Fruit fly (Drosophila melanogaster) whole organism, prepupa: ENCODE results near the gene stai.

Experiments
- CG10631 ChIP-seq: fragments of 200-800 bp; sonication (Bioruptor generic); optimal IDR thresholded peaks from 2 replicates; lab custom pipeline; 2016; ENCODE audit warnings: missing biosample characterization, missing genetic modification characterization
- CG1621 ChIP-seq: fragments of 200-800 bp; sonication (Bioruptor generic); optimal IDR thresholded peaks from 3 replicates; lab custom pipeline; 2018; ENCODE audit warnings: missing biosample characterization, mild to moderate bottlenecking, missing genetic modification characterization
- CG3032 ChIP-seq: fragments of 200-800 bp; optimal IDR thresholded peaks from 2 replicates; lab custom pipeline; 2019; ENCODE audit warnings: missing biosample characterization, mild to moderate bottlenecking, missing genetic modification characterization, moderate library complexity
- CG32006 ChIP-seq: fragments of 200-800 bp; sonication (Bioruptor generic); optimal IDR thresholded peaks from 3 replicates; lab custom pipeline; 2017; ENCODE audit warnings: missing biosample characterization, mild to moderate bottlenecking, missing genetic modification characterization
- CG34406 ChIP-seq: fragments of 200-800 bp; sonication (Bioruptor generic); optimal IDR thresholded peaks from 3 replicates; lab custom pipeline; 2016; ENCODE audit warnings: missing biosample characterization, missing genetic modification characterization
- CG3919 ChIP-seq: fragments of 200-800 bp; sonication (Bioruptor generic); optimal IDR thresholded peaks from 3 replicates; lab custom pipeline; 2016; ENCODE audit warnings: missing biosample characterization, missing genetic modification characterization
- CG4318 ChIP-seq: fragments of 200-800 bp; sonication (Bioruptor generic); optimal IDR thresholded peaks from 3 replicates; lab custom pipeline; 2017; ENCODE audit warnings: missing biosample characterization, mild to moderate bottlenecking, missing genetic modification characterization
- CG6163 ChIP-seq: fragments of 200-800 bp; sonication (Bioruptor generic); IDR thresholded peaks from 3 replicates; pipeline ENCODE4 v1.3.6; 2022; ENCODE audit warnings: missing biosample characterization, missing genetic modification characterization
- CG6792 ChIP-seq: fragments of 200-800 bp; sonication (Bioruptor generic); optimal IDR thresholded peaks from 3 replicates; lab custom pipeline; 2016; ENCODE audit warnings: missing biosample characterization, missing genetic modification characterization
- CG6808 ChIP-seq: fragments of 200-800 bp; sonication (Bioruptor generic); optimal IDR thresholded peaks from 3 replicates; lab custom pipeline; 2017; ENCODE audit warnings: missing biosample characterization, missing genetic modification characterization, mild to moderate bottlenecking, moderate library complexity, missing genetic modification reagents
- CG8119 ChIP-seq: fragments of 200-800 bp; sonication (Bioruptor generic); IDR thresholded peaks from 3 replicates; pipeline ENCODE4 v1.3.6; 2022; ENCODE audit warnings: missing biosample characterization, missing genetic modification characterization
- CG8632 ChIP-seq: fragments of 200-800 bp; sonication (Bioruptor generic); optimal IDR thresholded peaks from 3 replicates; lab custom pipeline; 2016; ENCODE audit warnings: missing biosample characterization, missing genetic modification characterization
- Eip75B ChIP-seq: fragments of 200-800 bp; sonication (Bioruptor generic); optimal IDR thresholded peaks from 3 replicates; lab custom pipeline; 2016; ENCODE audit warnings: missing biosample characterization, missing genetic modification characterization
- Ets96B ChIP-seq: fragments of 200-800 bp; optimal IDR thresholded peaks from 2 replicates; lab custom pipeline; 2019; ENCODE audit warnings: missing biosample characterization, mild to moderate bottlenecking, missing genetic modification characterization, moderate library complexity
- Gug ChIP-seq: fragments of 200-800 bp; sonication (Bioruptor generic); IDR thresholded peaks from 2 replicates; pipeline ENCODE4 v1.3.6; 2022; ENCODE audit warnings: missing biosample characterization, missing genetic modification characterization
- Hr38 ChIP-seq: sonication (Bioruptor generic); optimal IDR thresholded peaks from 2 replicates; lab custom pipeline; 2016; ENCODE audit warnings: missing biosample characterization, missing genetic modification characterization
- Hr4 ChIP-seq: fragments of 200-800 bp; sonication (Bioruptor generic); optimal IDR thresholded peaks from 3 replicates; lab custom pipeline; 2016; ENCODE audit warnings: missing biosample characterization, missing genetic modification characterization
- Lpt ChIP-seq: fragments of 200-800 bp; sonication (Bioruptor generic); optimal IDR thresholded peaks from 3 replicates; lab custom pipeline; 2016; ENCODE audit warnings: missing biosample characterization, missing genetic modification characterization
- Met ChIP-seq: fragments of 200-800 bp; sonication (Bioruptor generic); optimal IDR thresholded peaks from 3 replicates; lab custom pipeline; 2016; ENCODE audit warnings: missing biosample characterization, missing genetic modification characterization
- OdsH ChIP-seq: fragments of 200-800 bp; sonication (Bioruptor generic); optimal IDR thresholded peaks from 3 replicates; lab custom pipeline; 2016; ENCODE audit warnings: missing biosample characterization, missing genetic modification characterization
- Sox102F ChIP-seq: fragments of 200-800 bp; sonication (Bioruptor generic); optimal IDR thresholded peaks from 2 replicates; lab custom pipeline; 2016; ENCODE audit warnings: missing biosample characterization, mild to moderate bottlenecking, missing genetic modification characterization
- Sox15 ChIP-seq: fragments of 200-800 bp; sonication (Bioruptor generic); optimal IDR thresholded peaks from 3 replicates; lab custom pipeline; 2016; ENCODE audit warnings: missing biosample characterization, missing genetic modification characterization
- acj6 ChIP-seq: fragments of 200-800 bp; sonication (Bioruptor generic); optimal IDR thresholded peaks from 3 replicates; lab custom pipeline; 2016; ENCODE audit warnings: missing biosample characterization, missing genetic modification characterization
- dac ChIP-seq: fragments of 200-800 bp; sonication (Bioruptor generic); optimal IDR thresholded peaks from 2 replicates; lab custom pipeline; 2017; ENCODE audit warnings: missing biosample characterization, mild to moderate bottlenecking, missing genetic modification characterization
- eg ChIP-seq: fragments of 200-800 bp; sonication (Bioruptor generic); IDR thresholded peaks from 3 replicates; pipeline ENCODE4 v1.3.6; 2022; ENCODE audit warnings: missing biosample characterization, missing genetic modification characterization
- esn ChIP-seq: fragments of 200-800 bp; sonication (Bioruptor generic); optimal IDR thresholded peaks from 2 replicates; lab custom pipeline; 2016; ENCODE audit warnings: missing biosample characterization, mild to moderate bottlenecking, missing genetic modification characterization, moderate library complexity
- fd85E ChIP-seq: fragments of 200-800 bp; sonication (Bioruptor generic); optimal IDR thresholded peaks from 3 replicates; lab custom pipeline; 2016; ENCODE audit warnings: missing biosample characterization, missing genetic modification characterization
- fkh ChIP-seq: fragments of 200-800 bp; sonication (Bioruptor generic); optimal IDR thresholded peaks from 3 replicates; lab custom pipeline; 2017; ENCODE audit warnings: missing biosample characterization, mild to moderate bottlenecking, missing genetic modification characterization, moderate library complexity
- pdm3 ChIP-seq: fragments of 200-800 bp; sonication (Bioruptor generic); optimal IDR thresholded peaks from 3 replicates; lab custom pipeline; 2016; ENCODE audit warnings: missing biosample characterization, missing genetic modification characterization
- ss ChIP-seq, 2 experiments: fragments of 200-800 bp; sonication (Bioruptor generic); optimal IDR thresholded peaks; 2 replicates in 1 of 2; 3 replicates in 1 of 2; lab custom pipeline; 2017 to 2018; ENCODE audit warnings: mild to moderate bottlenecking in 2 of 2, missing biosample characterization in 2 of 2, missing genetic modification characterization in 2 of 2, moderate library complexity in 1 of 2
- svp ChIP-seq: fragments of 200-800 bp; sonication (Bioruptor generic); peaks from one replicate; lab custom pipeline; 2016; ENCODE audit warnings: missing biosample characterization, missing genetic modification characterization
- vri ChIP-seq: fragments of 200-800 bp; sonication (Bioruptor generic); optimal IDR thresholded peaks from 3 replicates; lab custom pipeline; 2016; ENCODE audit warnings: missing biosample characterization, mild to moderate bottlenecking, missing genetic modification characterization

The stai gene

dm6 chr2L:6165686-6166085 lies 65.5 kb downstream of the stai start (continued):
- TF ChIP-seq eg (GFP tag; lab: Robert Waterston, UW) = no peak
- peak; percentile 74 for TF ChIP-seq OdsH (GFP tag; lab: Kevin White, UChicago)
- TF ChIP-seq CG3032 (tag; lab: Kevin White, UChicago) = peak; percentile 75
- peak; percentile 65 for TF ChIP-seq vri (GFP tag; lab: Kevin White, UChicago)
- TF ChIP-seq fd85E (GFP tag; lab: Kevin White, UChicago) = no peak
- peak; percentile 77 for TF ChIP-seq Sox102F
- TF ChIP-seq Met = peak; percentile 78
- peak; percentile 48 for TF ChIP-seq CG6808
- peak; percentile 83 for TF ChIP-seq CG6792
- TF ChIP-seq pdm3 (GFP tag; lab: Kevin White, UChicago) = peak; percentile 69
- no peak for TF ChIP-seq fkh (GFP tag; lab: Kevin White, UChicago)
- no peak for TF ChIP-seq Hr38 (GFP tag; lab: Kevin White, UChicago)
- no peak for TF ChIP-seq CG32006 (GFP tag; lab: Kevin White, UChicago)
- TF ChIP-seq CG8632 (GFP tag; lab: Kevin White, UChicago) = peak; percentile 75
- TF ChIP-seq Eip75B (GFP tag; lab: Kevin White, UChicago) = peak; percentile 72
- TF ChIP-seq esn (GFP tag; lab: Kevin White, UChicago) = peak; percentile 80
- no peak for TF ChIP-seq Hr4
- peak; percentile 52 to 69 for TF ChIP-seq ss (GFP tag; optimal IDR thresholded peaks at IDR 0.05; lab: Kevin White, UChicago)
- peak; percentile 67 for TF ChIP-seq CG1621 (tag; lab: Kevin White, UChicago)
- TF ChIP-seq CG3919 = peak; percentile 75
- peak; percentile 68 for TF ChIP-seq Sox15

dm6 chr2L:6169119-6169518 lies 68.9 kb downstream of the stai start:
- TF ChIP-seq eg (GFP tag; lab: Robert Waterston, UW) (0 out of 3 replicates have a peak, but pooled peaks have one; percentile 6), fd85E (GFP tag; lab: Kevin White, UChicago) (no peak), CG32006 (GFP tag; lab: Kevin White, UChicago) (peak; percentile 35), CG6163 (0 out of 3 replicates have a peak, but pooled peaks have one; percentile 20), Gug (GFP tag; lab: Robert Waterston, UW) (no peak), ss (GFP tag; optimal IDR thresholded peaks at IDR 0.05; lab: Kevin White, UChicago) (peak in 1 of 2 experiments; percentile 84)

- TF ChIP-seq svp (peak; percentile 66), CG8119 (no peak)
Measured at dm6 chr2L:6171166-6171565, 71.0 kb downstream of the stai start.

- TF ChIP-seq Sox102F = no peak
- TF ChIP-seq Lpt (GFP tag; lab: Kevin White, UChicago) = no peak
- TF ChIP-seq CG10631 (GFP tag; lab: Kevin White, UChicago) = no peak
- no peak for TF ChIP-seq acj6 (GFP tag; lab: Kevin White, UChicago)
- no peak for TF ChIP-seq CG34406 (GFP tag; lab: Kevin White, UChicago)
- no peak for TF ChIP-seq CG4318 (GFP tag; lab: Kevin White, UChicago)
- no peak for TF ChIP-seq pdm3 (GFP tag; lab: Kevin White, UChicago)
- TF ChIP-seq CG32006 (GFP tag; lab: Kevin White, UChicago) = no peak
- TF ChIP-seq Eip75B (GFP tag; lab: Kevin White, UChicago) = no peak
- no peak for TF ChIP-seq Ets96B (tag; lab: Kevin White, UChicago)
- TF ChIP-seq dac = no peak
Measured at dm6 chr2L:6172996-6173395, 72.8 kb downstream of the stai start.
